Worm (Caenorhabditis elegans): ENCODE results near the gene pmp-1.

pmp-1 gene

DNA sequence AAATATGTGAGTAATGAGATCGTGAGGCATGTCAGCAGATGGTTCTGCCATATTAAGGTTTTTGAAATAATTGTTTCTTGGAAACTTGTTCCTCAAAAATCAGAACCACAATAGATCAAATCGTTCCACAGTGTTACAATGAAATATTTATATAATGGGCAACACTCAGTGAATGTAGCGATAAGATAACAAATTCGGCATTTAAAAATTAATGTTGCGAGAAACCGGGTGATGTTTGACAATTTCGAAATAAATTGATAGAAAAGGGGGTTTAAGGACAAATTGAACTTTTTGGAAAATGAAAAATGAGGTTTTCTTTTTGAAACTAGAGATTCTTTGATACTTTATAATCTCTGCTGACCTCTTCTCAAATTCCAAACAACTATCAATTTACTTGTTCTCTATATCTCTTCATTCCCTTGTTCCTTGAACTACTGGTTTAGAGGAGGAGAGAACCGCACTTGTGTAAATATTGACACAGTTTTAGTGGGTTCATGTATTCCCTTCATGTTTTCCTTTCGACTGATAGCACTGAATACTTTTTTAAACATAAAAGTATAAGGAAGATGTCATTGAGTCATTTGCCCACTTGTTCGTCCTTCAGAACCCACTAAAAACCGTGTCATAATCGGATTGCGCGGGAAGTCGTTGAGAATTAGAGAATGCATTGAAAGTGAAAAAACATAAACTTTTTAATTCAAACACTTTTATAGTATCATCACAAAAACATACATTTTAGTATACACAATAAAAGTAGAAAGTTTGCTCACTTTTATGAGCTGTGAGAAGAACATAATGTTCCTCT is 46.6 kb downstream of the pmp-1 start (continued):
- no peak for TF ChIP-seq F49E8.2 (tag; optimal IDR thresholded peaks at IDR 0.05; ENCODE audit: borderline replicate concordance)
- TF ChIP-seq ZK546.5 (tag; optimal IDR thresholded peaks at IDR 0.05) = no peak
- TF ChIP-seq ceh-82 (tag; optimal IDR thresholded peaks at IDR 0.05) = no peak
- TF ChIP-seq nhr-6 (tag; optimal IDR thresholded peaks at IDR 0.05) = peak; percentile 16
- TF ChIP-seq daf-19 (GFP tag; conservative IDR thresholded peaks at IDR 0.05) = no peak
- TF ChIP-seq mep-1 (tag; optimal IDR thresholded peaks at IDR 0.05) = no peak
- peak in 1 of 2 experiments; percentile 60 for TF ChIP-seq unc-62 (GFP tag; optimal IDR thresholded peaks at IDR 0.05 in 1 of 2)
- no peak for TF ChIP-seq unc-62 (tag; optimal IDR thresholded peaks at IDR 0.05)
- TF ChIP-seq zfp-2 (tag; optimal IDR thresholded peaks at IDR 0.05) = no peak
- no peak for TF ChIP-seq mxl-3 (GFP tag; optimal IDR thresholded peaks at IDR 0.05)
- no peak for TF ChIP-seq zip-2 (tag; optimal IDR thresholded peaks at IDR 0.05)
- TF ChIP-seq egl-43 (GFP tag; IDR thresholded peaks at IDR 0.05) = no peak
- no peak for TF ChIP-seq pha-4 (GFP tag; IDR thresholded peaks at IDR 0.05)
- TF ChIP-seq pha-4 (tag; optimal IDR thresholded peaks at IDR 0.05) = no peak
- no peak for TF ChIP-seq lsy-2 (tag; optimal IDR thresholded peaks at IDR 0.05)
- peak; percentile 51; the same call in 1 of the 2 replicates for TF ChIP-seq dmd-6 (GFP tag; IDR thresholded peaks at IDR 0.05)
- TF ChIP-seq F26F4.8 (GFP tag; conservative IDR thresholded peaks at IDR 0.05) = no peak
- TF ChIP-seq mes-2 (tag; optimal IDR thresholded peaks at IDR 0.05; ENCODE audit: poor library complexity, severe bottlenecking) = no peak
- TF ChIP-seq lin-39 (tag; optimal IDR thresholded peaks at IDR 0.05) = no peak
- TF ChIP-seq Y5F2A.4 (GFP tag; optimal IDR thresholded peaks at IDR 0.05) = no peak
- TF ChIP-seq madf-9 (GFP tag; conservative IDR thresholded peaks at IDR 0.05) = no peak
- no peak for TF ChIP-seq D1046.2 (GFP tag; IDR thresholded peaks at IDR 0.05)
- TF ChIP-seq mxl-2 (GFP tag; conservative IDR thresholded peaks at IDR 0.05) = no peak
- TF ChIP-seq zfp-3 (GFP tag; conservative IDR thresholded peaks at IDR 0.05) = no peak
- peak; percentile 76 for TF ChIP-seq egl-27 (tag; optimal IDR thresholded peaks at IDR 0.05)
- no peak for TF ChIP-seq sdz-12 (GFP tag; optimal IDR thresholded peaks at IDR 0.05)
- TF ChIP-seq saeg-2 (GFP tag; IDR thresholded peaks at IDR 0.05) = no peak
- no peak for TF ChIP-seq nhr-76 (tag; optimal IDR thresholded peaks at IDR 0.05)
- TF ChIP-seq T20F7.1 (GFP tag; optimal IDR thresholded peaks at IDR 0.05) = no peak
- TF ChIP-seq lin-13 (GFP tag; optimal IDR thresholded peaks at IDR 0.05) = no peak
- TF ChIP-seq nhr-10 (tag; optimal IDR thresholded peaks at IDR 0.05) = no peak
- no peak for TF ChIP-seq nhr-25 (tag; optimal IDR thresholded peaks at IDR 0.05; ENCODE audit: borderline replicate concordance, insufficient read depth)
- no peak for TF ChIP-seq nhr-111 (GFP tag; optimal IDR thresholded peaks at IDR 0.05)
- peak; percentile 1 for TF ChIP-seq aha-1 (tag)
- TF ChIP-seq daf-8 (GFP tag; IDR thresholded peaks at IDR 0.05) = no peak
- TF ChIP-seq php-3 (GFP tag; IDR thresholded peaks at IDR 0.05) = 0 out of 2 replicates have a peak, but pooled peaks have one; percentile 47
- TF ChIP-seq attf-4 (tag; optimal IDR thresholded peaks at IDR 0.05) = no peak
- TF ChIP-seq vab-7 (GFP tag; IDR thresholded peaks at IDR 0.05) = no peak
- no peak for TF ChIP-seq ces-1 (GFP tag; optimal IDR thresholded peaks at IDR 0.05)
- TF ChIP-seq daf-16 (GFP tag; optimal IDR thresholded peaks at IDR 0.05) = no peak
- peak; percentile 25 for TF ChIP-seq daf-16 (tag; optimal IDR thresholded peaks at IDR 0.05)
- no peak for TF ChIP-seq F37D6.2 (tag; optimal IDR thresholded peaks at IDR 0.05)
- peak; percentile 90 for TF ChIP-seq pqm-1 (tag; optimal IDR thresholded peaks at IDR 0.05)
- no peak for TF ChIP-seq lin-15B (tag; optimal IDR thresholded peaks at IDR 0.05)
- TF ChIP-seq fkh-10 (GFP tag; optimal IDR thresholded peaks at IDR 0.05) = no peak
- TF ChIP-seq set-16 (GFP tag; IDR thresholded peaks at IDR 0.05) = no peak
- TF ChIP-seq hlh-30 (tag; optimal IDR thresholded peaks at IDR 0.05; ENCODE audit: insufficient read depth) = no peak
- TF ChIP-seq lin-1 (GFP tag; IDR thresholded peaks at IDR 0.05) = no peak
- no peak for TF ChIP-seq snpc-4 (tag; optimal IDR thresholded peaks at IDR 0.05)

Measured in whole organism, L4 larva.